Fruit fly (Drosophila melanogaster): Measurements from ENCODE around the gene CG34175.

DNA sequence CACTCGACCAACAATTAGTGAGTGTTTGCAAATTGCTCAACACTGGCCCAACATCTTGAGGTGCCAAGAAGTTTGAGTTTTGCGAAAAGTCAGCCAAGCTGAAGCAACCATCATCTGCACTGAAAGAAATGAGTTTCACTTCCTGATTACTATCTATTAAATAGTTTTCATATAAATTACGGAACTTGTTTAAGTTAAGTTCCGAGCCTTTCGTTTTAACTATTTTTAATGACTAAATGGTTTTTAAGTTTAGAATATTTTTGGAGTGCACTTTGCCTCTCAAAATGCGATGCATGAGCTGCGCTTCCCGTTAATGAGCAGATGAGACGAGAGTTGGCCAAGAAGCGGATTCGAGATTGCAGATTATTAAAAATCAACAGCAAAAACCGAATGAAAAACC, 43.9 kb downstream of the CG34175 start:
- TF ChIP-seq EcR (GFP tag; optimal IDR thresholded peaks at IDR 0.05): no peak
- TF ChIP-seq pan (optimal IDR thresholded peaks at IDR 0.05): no peak

All from whole organism.